Worm (Caenorhabditis elegans): ENCODE results near the gene F14H3.6.

The F14H3.6 gene

ce11 chrV:16042743-16043014, 16.0 kb downstream of the F14H3.6 start:
- peak; percentile 24 for TF ChIP-seq zip-8 (tag; optimal IDR thresholded peaks at IDR 0.05)
- TF ChIP-seq ham-2 (GFP tag; optimal IDR thresholded peaks at IDR 0.05) = no peak
- TF ChIP-seq unc-39 (tag; optimal IDR thresholded peaks at IDR 0.05) = no peak
- TF ChIP-seq bed-3 (GFP tag; optimal IDR thresholded peaks at IDR 0.05) = no peak
- peak; percentile 9 for TF ChIP-seq sem-2 (GFP tag; optimal IDR thresholded peaks at IDR 0.05)
- no peak for TF ChIP-seq drap-1 (GFP tag; optimal IDR thresholded peaks at IDR 0.05)
- no peak for TF ChIP-seq ceh-83 (GFP tag; optimal IDR thresholded peaks at IDR 0.05)
- TF ChIP-seq unc-62 (GFP tag; optimal IDR thresholded peaks at IDR 0.05) = no peak
- no peak for TF ChIP-seq nhr-12 (tag; optimal IDR thresholded peaks at IDR 0.05)
- no peak for TF ChIP-seq ceh-39 (tag; optimal IDR thresholded peaks at IDR 0.05)
- TF ChIP-seq M03D4.4 (tag; optimal IDR thresholded peaks at IDR 0.05) = no peak
- no peak for TF ChIP-seq hlh-1 (tag; optimal IDR thresholded peaks at IDR 0.05)
- no peak for TF ChIP-seq unc-120 (tag; optimal IDR thresholded peaks at IDR 0.05; ENCODE audit: poor library complexity, severe bottlenecking)

DNA sequence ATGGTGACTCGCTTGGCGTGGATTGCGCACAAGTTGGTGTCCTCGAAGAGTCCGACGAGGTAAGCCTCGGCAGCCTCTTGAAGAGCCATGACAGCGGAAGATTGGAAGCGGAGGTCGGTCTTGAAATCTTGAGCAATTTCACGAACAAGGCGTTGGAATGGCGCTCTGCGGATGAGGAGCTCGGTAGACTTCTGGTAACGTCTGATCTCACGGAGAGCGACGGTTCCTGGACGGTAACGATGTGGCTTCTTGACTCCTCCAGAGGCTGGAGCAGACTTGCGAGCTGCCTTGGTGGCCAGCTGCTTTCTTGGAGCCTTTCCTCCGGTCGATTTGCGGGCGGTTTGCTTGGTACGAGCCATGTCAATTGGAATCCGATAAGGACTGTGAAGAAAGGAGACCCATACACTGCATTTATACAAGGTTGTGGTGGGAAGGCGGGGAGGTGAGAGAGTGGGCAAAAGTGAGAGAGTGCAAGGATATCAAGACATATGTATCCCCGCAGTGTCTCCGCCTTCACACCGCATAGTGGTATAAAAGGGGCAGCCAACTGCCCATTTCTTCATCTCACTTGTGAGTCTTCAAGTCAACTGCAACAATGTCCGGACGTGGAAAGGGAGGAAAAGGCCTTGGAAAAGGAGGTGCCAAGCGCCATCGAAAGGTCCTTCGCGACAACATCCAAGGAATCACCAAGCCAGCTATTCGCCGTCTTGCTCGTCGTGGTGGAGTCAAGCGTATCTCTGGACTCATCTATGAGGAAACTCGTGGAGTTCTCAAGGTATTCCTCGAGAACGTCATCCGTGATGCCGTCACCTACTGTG, 16.6 kb downstream of the F14H3.6 start, which contains the start of the genes his-2 and his-1:
his-2 (minus strand) TSS at position 359 of the 818 bp plus-strand sequence.
his-1 (plus strand) TSS at position 596 of the 818 bp plus-strand sequence.
- TF ChIP-seq cnd-1 (tag; optimal IDR thresholded peaks at IDR 0.05) (peak; percentile 39), sptf-1 (tag; optimal IDR thresholded peaks at IDR 0.05) (peak; percentile 22)

DNA sequence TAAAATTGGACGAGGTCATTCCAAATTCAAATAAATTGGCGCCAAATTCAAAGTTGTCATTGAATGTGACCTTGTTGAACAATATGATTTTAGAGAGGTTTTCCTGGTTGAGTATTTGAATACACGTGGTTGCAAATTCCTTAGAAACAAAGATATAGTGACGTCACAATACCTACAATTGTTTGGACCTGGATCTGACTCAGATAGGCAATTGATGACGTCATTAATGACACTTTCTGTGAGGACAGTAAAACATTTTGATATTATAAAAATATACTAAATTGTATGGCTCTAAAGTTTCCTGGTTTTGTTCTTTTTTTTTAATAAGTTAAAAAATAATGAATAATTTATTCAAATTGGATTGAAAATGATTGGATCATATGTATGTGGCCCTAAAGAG, 17.3 kb downstream of the F14H3.6 start:
- TF ChIP-seq ceh-39 (tag; optimal IDR thresholded peaks at IDR 0.05) (peak; percentile 11), zip-8 (tag; optimal IDR thresholded peaks at IDR 0.05) (peak; percentile 94), M03D4.4 (tag; optimal IDR thresholded peaks at IDR 0.05) (no peak)

DNA sequence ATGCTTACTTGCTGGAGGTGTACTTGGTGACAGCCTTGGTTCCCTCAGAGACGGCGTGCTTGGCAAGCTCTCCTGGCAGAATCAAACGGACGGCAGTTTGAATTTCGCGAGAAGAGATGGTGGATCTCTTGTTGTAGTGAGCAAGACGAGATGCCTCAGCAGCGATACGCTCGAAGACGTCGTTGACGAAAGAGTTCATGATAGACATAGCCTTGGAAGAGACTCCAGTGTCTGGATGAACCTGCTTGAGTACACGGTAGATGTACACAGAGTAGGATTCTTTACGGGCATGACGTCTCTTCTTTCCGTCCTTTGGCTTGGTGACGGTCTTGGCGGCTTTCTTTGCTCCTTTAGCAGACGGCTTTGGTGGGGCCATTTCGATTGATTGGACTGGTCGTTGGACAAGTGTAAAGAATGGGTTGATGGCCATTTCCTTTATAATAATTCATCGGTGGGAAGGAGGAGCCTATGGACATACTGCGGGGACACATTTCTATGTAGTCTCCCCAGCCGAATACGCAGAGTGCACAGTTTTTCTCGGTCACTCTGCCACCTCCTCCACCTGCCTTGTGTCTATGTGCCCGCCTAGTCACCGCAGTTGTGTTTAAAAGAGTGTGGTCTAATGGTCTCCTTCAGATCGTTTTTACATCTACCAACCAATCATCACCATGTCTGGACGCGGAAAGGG, 18.4 kb downstream of the F14H3.6 start, which contains the start of the genes his-4 and his-3:
his-4 (minus strand) TSS at position 376 of the 688 bp plus-strand sequence.
his-3 (plus strand) TSS at position 669 of the 688 bp plus-strand sequence.
- TF ChIP-seq unc-62 (GFP tag; optimal IDR thresholded peaks at IDR 0.05) (peak; percentile 13), ztf-11 (tag; optimal IDR thresholded peaks at IDR 0.05) (peak; percentile 94), lin-13 (tag; optimal IDR thresholded peaks at IDR 0.05) (peak; percentile 96), mep-1 (tag; optimal IDR thresholded peaks at IDR 0.05) (peak; percentile 57), cnd-1 (tag; optimal IDR thresholded peaks at IDR 0.05) (peak; percentile 86), ceh-39 (tag; optimal IDR thresholded peaks at IDR 0.05) (peak; percentile 86), lsy-2 (tag; optimal IDR thresholded peaks at IDR 0.05) (peak; percentile 43), M03D4.4 (tag; optimal IDR thresholded peaks at IDR 0.05) (peak; percentile 26), sptf-1 (tag; optimal IDR thresholded peaks at IDR 0.05) (peak; percentile 24), pha-4 (tag; optimal IDR thresholded peaks at IDR 0.05) (peak; percentile 87), drap-1 (GFP tag; optimal IDR thresholded peaks at IDR 0.05) (peak; percentile 81), zip-8 (tag; optimal IDR thresholded peaks at IDR 0.05) (peak; percentile 32), nhr-2 (tag; optimal IDR thresholded peaks at IDR 0.05) (peak; percentile 62)

DNA sequence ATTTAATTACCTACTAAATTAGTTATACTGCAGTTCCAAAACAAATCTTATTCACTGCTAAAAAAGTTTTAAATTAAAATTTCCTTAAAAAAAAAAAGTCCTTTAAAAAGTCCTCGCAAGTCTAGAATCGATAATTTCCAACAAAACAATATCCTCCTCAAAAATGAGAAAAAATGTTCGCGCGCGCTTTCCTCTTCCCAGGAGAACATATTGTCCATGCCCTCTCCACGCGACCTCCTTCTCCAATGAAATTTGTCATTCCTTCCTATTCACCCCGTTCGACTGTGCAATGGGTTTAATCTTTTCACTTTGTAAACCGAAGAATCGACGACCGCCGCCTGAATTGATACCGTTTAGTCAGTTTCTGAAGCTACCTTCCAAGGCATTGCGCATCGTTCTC, 22.5 kb downstream of the F14H3.6 start, which contains the start of gene T10C6.10:
T10C6.10 (plus strand) TSS at position 248 of the 400 bp plus-strand sequence.
- TF ChIP-seq blmp-1 (tag; optimal IDR thresholded peaks at IDR 0.05) = no peak
- TF ChIP-seq ceh-83 (GFP tag; optimal IDR thresholded peaks at IDR 0.05) = no peak
- TF ChIP-seq sptf-1 (tag; optimal IDR thresholded peaks at IDR 0.05) = no peak
- no peak for TF ChIP-seq flh-1 (GFP tag; optimal IDR thresholded peaks at IDR 0.05)
- no peak for TF ChIP-seq mab-5 (tag; optimal IDR thresholded peaks at IDR 0.05)

DNA sequence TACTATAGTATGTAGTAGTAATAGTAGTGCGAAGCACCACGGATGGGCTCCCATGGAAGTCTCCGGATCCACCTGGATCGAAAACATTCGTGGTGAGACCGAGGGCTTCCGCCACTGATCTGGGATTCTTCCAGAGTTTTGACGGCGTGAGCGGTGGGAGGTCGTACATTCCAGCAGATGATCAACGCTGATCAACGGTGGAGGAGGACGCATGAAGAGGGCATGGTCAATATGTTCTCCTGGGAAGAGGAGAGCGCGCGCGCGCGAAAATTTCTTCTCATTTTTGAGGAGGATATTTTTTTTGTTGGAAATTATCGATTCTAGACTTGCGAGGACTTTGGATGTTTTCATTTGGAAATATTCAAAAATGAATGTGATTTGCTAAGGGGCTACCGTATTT, 25.2 kb downstream of the F14H3.6 start:
- TF ChIP-seq nhr-12 (tag; optimal IDR thresholded peaks at IDR 0.05) = no peak
- no peak for TF ChIP-seq drap-1 (GFP tag; optimal IDR thresholded peaks at IDR 0.05)
- TF ChIP-seq blmp-1 (tag; optimal IDR thresholded peaks at IDR 0.05) = no peak
- no peak for TF ChIP-seq cnd-1 (tag; optimal IDR thresholded peaks at IDR 0.05)
- TF ChIP-seq mls-2 (tag; optimal IDR thresholded peaks at IDR 0.05) = no peak
- no peak for TF ChIP-seq zip-8 (tag; optimal IDR thresholded peaks at IDR 0.05)
- no peak for TF ChIP-seq nhr-237 (tag; optimal IDR thresholded peaks at IDR 0.05)
- TF ChIP-seq nhr-2 (tag; optimal IDR thresholded peaks at IDR 0.05) = no peak
- TF ChIP-seq ztf-11 (tag; optimal IDR thresholded peaks at IDR 0.05) = no peak
- no peak for TF ChIP-seq tbx-8 (GFP tag; optimal IDR thresholded peaks at IDR 0.05)
- TF ChIP-seq lin-32 (GFP tag; optimal IDR thresholded peaks at IDR 0.05) = no peak
- TF ChIP-seq ceh-43 (GFP tag; optimal IDR thresholded peaks at IDR 0.05) = no peak
- no peak for TF ChIP-seq M03D4.4 (tag; optimal IDR thresholded peaks at IDR 0.05)
- TF ChIP-seq sptf-1 (tag; optimal IDR thresholded peaks at IDR 0.05) = no peak
- TF ChIP-seq elt-1 (tag; optimal IDR thresholded peaks at IDR 0.05; ENCODE audit: borderline replicate concordance, insufficient read depth) = no peak
- no peak for TF ChIP-seq snpc-4 (tag; optimal IDR thresholded peaks at IDR 0.05)
